Worm (Caenorhabditis elegans) whole organism, late embryonic: ENCODE results near the gene fars-3.

Experiments used
- F13H6.1 ChIP-seq: sonication (generic microtip); optimal IDR thresholded peaks from 2 replicates; lab custom pipeline; 2016; ENCODE audit warnings: missing genetic modification characterization, missing compliant biosample characterization
- ceh-2 ChIP-seq: sonication (generic microtip); optimal IDR thresholded peaks from 2 replicates; lab custom pipeline; 2016; ENCODE audit warnings: missing genotype, missing genetic modification characterization, missing compliant biosample characterization
- ceh-22 ChIP-seq: sonication (generic microtip); optimal IDR thresholded peaks from 2 replicates; lab custom pipeline; 2017; ENCODE audit warnings: missing biosample characterization, missing genetic modification characterization
- dmd-4 ChIP-seq: sonication (generic microtip); optimal IDR thresholded peaks from 2 replicates; lab custom pipeline; 2016; ENCODE audit warnings: borderline replicate concordance, missing genetic modification characterization, missing compliant biosample characterization
- elt-2 ChIP-seq: sonication (generic microtip); optimal IDR thresholded peaks from 2 replicates; lab custom pipeline; 2016; ENCODE audit warnings: missing genetic modification reagents, missing genetic modification characterization, missing compliant biosample characterization
- ets-4 ChIP-seq: sonication (generic microtip); optimal IDR thresholded peaks from 2 replicates; lab custom pipeline; 2016; ENCODE audit warnings: missing genetic modification characterization, missing compliant biosample characterization
- fax-1 ChIP-seq: sonication (generic microtip); optimal IDR thresholded peaks from 2 replicates; lab custom pipeline; 2016; ENCODE audit warnings: missing genotype, missing genetic modification characterization, missing compliant biosample characterization
- nfya-1 ChIP-seq: sonication (generic microtip); optimal IDR thresholded peaks from 2 replicates; lab custom pipeline; 2017; ENCODE audit warnings: missing genetic modification characterization, mild to moderate bottlenecking, missing compliant biosample characterization, antibody characterized with exemption, moderate library complexity
- npax-4 ChIP-seq: sonication (generic microtip); optimal IDR thresholded peaks from 2 replicates; lab custom pipeline; 2016; ENCODE audit warnings: missing genetic modification characterization, missing compliant biosample characterization
- pha-4 ChIP-seq: fragments of 150-350 bp; optimal IDR thresholded peaks from 2 replicates; lab custom pipeline; 2018; ENCODE audit warnings: missing biosample characterization, missing genetic modification reagents, missing genetic modification characterization
- tbx-2 ChIP-seq: sonication (generic microtip); optimal IDR thresholded peaks from 2 replicates; lab custom pipeline; 2016; ENCODE audit warnings: missing genetic modification characterization, missing compliant biosample characterization
- ttx-3 ChIP-seq: sonication (generic microtip); optimal IDR thresholded peaks from 2 replicates; lab custom pipeline; 2016; ENCODE audit warnings: missing genetic modification reagents, missing genetic modification characterization, missing compliant biosample characterization

ce11 chrII:8483124-8483792, 18.6 kb downstream of the fars-3 start:
- no peak for TF ChIP-seq ttx-3 (tag; lab: Kevin White, UChicago)
- no peak for TF ChIP-seq F13H6.1
- no peak for TF ChIP-seq ceh-2 (tag; lab: Kevin White, UChicago)
- no peak for TF ChIP-seq dmd-4
- TF ChIP-seq npax-4 (tag; lab: Kevin White, UChicago), result no peak
- no peak for TF ChIP-seq pha-4 (tag; lab: Kevin White, UChicago)
- no peak for TF ChIP-seq ets-4 (tag; lab: Kevin White, UChicago)
- TF ChIP-seq ceh-22 (tag; lab: Kevin White, UChicago), result no peak
- no peak for TF ChIP-seq elt-2 (tag; lab: Kevin White, UChicago)
- TF ChIP-seq tbx-2, result no peak
- peak; percentile 0 for TF ChIP-seq nfya-1 (tag; lab: Kevin White, UChicago)
- no peak for TF ChIP-seq fax-1 (tag; lab: Kevin White, UChicago)
